Worm (Caenorhabditis elegans) whole organism, young adult: ENCODE data around the gene ttll-5.

Source experiments
- D2030.7 ChIP-seq: fragments of 200-800 bp; sonication (Bioruptor generic); IDR thresholded peaks from 2 replicates; pipeline ENCODE4 v1.3.6; 2022; ENCODE audit warnings: missing genetic modification reagents, missing genetic modification characterization, missing compliant biosample characterization
- F22D6.2 ChIP-seq: sonication (generic microtip); optimal IDR thresholded peaks from 2 replicates; lab custom pipeline; 2016; ENCODE audit warnings: mild to moderate bottlenecking, missing genetic modification characterization, missing compliant biosample characterization
- F23B12.7 ChIP-seq: sonication (generic microtip); optimal IDR thresholded peaks from 2 replicates; lab custom pipeline; 2017; ENCODE audit warnings: missing genetic modification characterization, mild to moderate bottlenecking, missing compliant biosample characterization, antibody characterized with exemption, moderate library complexity; ENCODE audit not compliant: insufficient read depth
- F33H1.4 ChIP-seq: fragments of 200-800 bp; sonication (Bioruptor generic); IDR thresholded peaks from 2 replicates; pipeline ENCODE4 v1.3.6; 2022; ENCODE audit warnings: missing genetic modification reagents, missing genetic modification characterization, missing compliant biosample characterization
- F37B4.10 ChIP-seq: fragments of 200-800 bp; sonication (Bioruptor generic); IDR thresholded peaks from 2 replicates; pipeline ENCODE4 v1.3.6; 2022; ENCODE audit warnings: missing genetic modification characterization, missing compliant biosample characterization
- T07F8.4 ChIP-seq: sonication (generic microtip); optimal IDR thresholded peaks from 2 replicates; lab custom pipeline; 2016; ENCODE audit warnings: mild to moderate bottlenecking, missing genetic modification characterization, moderate library complexity, missing compliant biosample characterization
- T26A5.8 ChIP-seq: sonication (generic microtip); optimal IDR thresholded peaks from 2 replicates; lab custom pipeline; 2016; ENCODE audit warnings: missing genetic modification characterization, missing compliant biosample characterization
- Y53F4B.3 ChIP-seq: fragments of 200-800 bp; sonication (Bioruptor generic); IDR thresholded peaks from 2 replicates; pipeline ENCODE4 v1.3.6; 2022; ENCODE audit warnings: missing genetic modification reagents, missing genetic modification characterization, missing compliant biosample characterization
- Y79H2A.3 ChIP-seq: fragments of 200-800 bp; sonication (Bioruptor generic); conservative IDR thresholded peaks from 2 replicates; pipeline ENCODE4 v1.3.6; 2022; ENCODE audit warnings: missing genetic modification reagents, missing genetic modification characterization, missing compliant biosample characterization
- Y95B8A.8 ChIP-seq: fragments of 200-800 bp; sonication (Bioruptor generic); IDR thresholded peaks from 2 replicates; pipeline ENCODE4 v1.3.6; 2022; ENCODE audit warnings: missing genetic modification reagents, missing genetic modification characterization, missing compliant biosample characterization
- ama-1 ChIP-seq, 3 experiments: fragments of 150-350 bp in 1 of 3; sonication (generic microtip) in 2 of 3; optimal IDR thresholded peaks; 2 replicates each; lab custom pipeline; 2014 to 2018; ENCODE audit warnings: missing biosample characterization in 2 of 3, missing genetic modification characterization in 2 of 3, missing genetic modification reagents in 2 of 3
- athp-1 ChIP-seq: sonication (generic microtip); optimal IDR thresholded peaks from 2 replicates; lab custom pipeline; 2017; ENCODE audit warnings: mild to moderate bottlenecking, missing genetic modification characterization, missing compliant biosample characterization
- attf-3 ChIP-seq: fragments of 200-800 bp; sonication (Bioruptor generic); conservative IDR thresholded peaks from 2 replicates; pipeline ENCODE4 v1.3.6; 2022; ENCODE audit warnings: missing genetic modification reagents, missing genetic modification characterization, missing compliant biosample characterization
- bed-1 ChIP-seq: fragments of 200-800 bp; sonication (Bioruptor generic); IDR thresholded peaks from 2 replicates; pipeline ENCODE4 v1.3.6; 2022; ENCODE audit warnings: missing genetic modification reagents, missing genetic modification characterization, missing compliant biosample characterization
- ceh-58 ChIP-seq: fragments of 200-800 bp; sonication (Bioruptor generic); IDR thresholded peaks from 2 replicates; pipeline ENCODE4 v1.3.6; 2022; ENCODE audit warnings: missing genetic modification characterization, missing compliant biosample characterization
- ceh-79 ChIP-seq: sonication (generic microtip); optimal IDR thresholded peaks from 2 replicates; lab custom pipeline; 2017; ENCODE audit warnings: mild to moderate bottlenecking, missing genetic modification characterization, missing compliant biosample characterization
- ceh-91 ChIP-seq: fragments of 200-800 bp; sonication (Bioruptor generic); IDR thresholded peaks from 2 replicates; pipeline ENCODE4 v1.3.6; 2022; ENCODE audit warnings: missing genetic modification reagents, missing genetic modification characterization, missing compliant biosample characterization
- dox-1 ChIP-seq: fragments of 200-800 bp; sonication (Bioruptor generic); IDR thresholded peaks from 2 replicates; pipeline ENCODE4 v1.3.6; 2022; ENCODE audit warnings: missing genetic modification reagents, missing genetic modification characterization, missing compliant biosample characterization
- dpl-1 ChIP-seq: fragments of 150-350 bp; optimal IDR thresholded peaks from 2 replicates; lab custom pipeline; 2014; ENCODE audit warnings: missing biosample characterization, missing genetic modification reagents, missing genetic modification characterization
- ets-4 ChIP-seq: fragments of 200-800 bp; sonication (Bioruptor generic); optimal IDR thresholded peaks from 2 replicates; lab custom pipeline; 2018; ENCODE audit warnings: mild to moderate bottlenecking, missing genetic modification characterization, missing compliant biosample characterization
- fkh-3 ChIP-seq: sonication (generic microtip); optimal IDR thresholded peaks from 2 replicates; lab custom pipeline; 2016; ENCODE audit warnings: mild to moderate bottlenecking, missing genetic modification characterization, missing compliant biosample characterization
- hrde-1 ChIP-seq: sonication (generic microtip); optimal IDR thresholded peaks from 2 replicates; lab custom pipeline; 2016; ENCODE audit warnings: missing genetic modification characterization, mild to moderate bottlenecking, missing compliant biosample characterization, moderate library complexity, missing genotype, missing genetic modification reagents, borderline replicate concordance
- lag-1 ChIP-seq: fragments of 200-800 bp; sonication (Bioruptor generic); IDR thresholded peaks from 2 replicates; pipeline ENCODE4 v1.3.6; 2022; ENCODE audit warnings: missing genetic modification reagents, missing genetic modification characterization, missing compliant biosample characterization
- lsy-27 ChIP-seq: sonication (generic microtip); optimal IDR thresholded peaks from 2 replicates; lab custom pipeline; 2017; ENCODE audit warnings: missing genetic modification characterization, mild to moderate bottlenecking, missing compliant biosample characterization, antibody characterized with exemption, missing genotype, borderline replicate concordance; ENCODE audit not compliant: insufficient read depth
- madf-8 ChIP-seq: fragments of 200-800 bp; sonication (Bioruptor generic); conservative IDR thresholded peaks from 2 replicates; pipeline ENCODE4 v1.3.6; 2022; ENCODE audit warnings: missing genetic modification reagents, missing genetic modification characterization, missing compliant biosample characterization
- mcd-1 ChIP-seq: fragments of 200-800 bp; sonication (Bioruptor generic); IDR thresholded peaks from 2 replicates; pipeline ENCODE4 v1.3.6; 2022; ENCODE audit warnings: missing genetic modification reagents, missing genetic modification characterization, missing compliant biosample characterization
- mxl-1 ChIP-seq: sonication (generic microtip); optimal IDR thresholded peaks from 2 replicates; lab custom pipeline; 2016; ENCODE audit warnings: missing genetic modification characterization, missing compliant biosample characterization
- nfya-1 ChIP-seq: sonication (generic microtip); optimal IDR thresholded peaks from 2 replicates; lab custom pipeline; 2017; ENCODE audit warnings: antibody characterized with exemption, missing compliant biosample characterization, missing genetic modification characterization, borderline replicate concordance; ENCODE audit not compliant: insufficient read depth
- nfyb-1 ChIP-seq: fragments of 200-800 bp; sonication (Bioruptor generic); IDR thresholded peaks from 2 replicates; pipeline ENCODE4 v1.3.6; 2022; ENCODE audit warnings: missing genetic modification reagents, missing genetic modification characterization, missing compliant biosample characterization
- nhr-90 ChIP-seq: sonication (generic microtip); optimal IDR thresholded peaks from 2 replicates; lab custom pipeline; 2016; ENCODE audit warnings: missing genotype, mild to moderate bottlenecking, missing genetic modification characterization, missing compliant biosample characterization
- pha-4 ChIP-seq: fragments of 150-350 bp; sonication (generic microtip); optimal IDR thresholded peaks from 2 replicates; lab custom pipeline; 2014; ENCODE audit warnings: missing biosample characterization, missing genetic modification reagents, missing genetic modification characterization
- sea-2 ChIP-seq: fragments of 200-800 bp; sonication (Bioruptor generic); IDR thresholded peaks from 2 replicates; pipeline ENCODE4 v1.3.6; 2022; ENCODE audit warnings: missing genetic modification characterization, missing compliant biosample characterization
- xnd-1 ChIP-seq: sonication (generic microtip); optimal IDR thresholded peaks from 2 replicates; lab custom pipeline; 2016; ENCODE audit warnings: missing genotype, missing genetic modification reagents, missing genetic modification characterization, missing compliant biosample characterization
- zfh-2 ChIP-seq: fragments of 200-800 bp; sonication (Bioruptor generic); conservative IDR thresholded peaks from 2 replicates; pipeline ENCODE4 v1.3.6; 2022; ENCODE audit warnings: missing genetic modification reagents, missing genetic modification characterization, missing compliant biosample characterization
- ztf-18 ChIP-seq: sonication (generic microtip); optimal IDR thresholded peaks from 2 replicates; lab custom pipeline; 2016; ENCODE audit warnings: missing genotype, mild to moderate bottlenecking, missing genetic modification characterization, missing compliant biosample characterization
- ztf-26 ChIP-seq: sonication (generic microtip); optimal IDR thresholded peaks from 2 replicates; lab custom pipeline; 2017; ENCODE audit warnings: missing genetic modification characterization, missing compliant biosample characterization
- ztf-28 ChIP-seq: fragments of 200-800 bp; sonication (Bioruptor generic); IDR thresholded peaks from 2 replicates; pipeline ENCODE4 v1.3.6; 2022; ENCODE audit warnings: missing genetic modification reagents, missing genetic modification characterization, missing compliant biosample characterization

ttll-5 gene

ce11 chrV:11535504-11536062, 26.7 kb downstream of the ttll-5 start (continued):
- TF ChIP-seq ceh-91 (GFP tag; lab: Robert Waterston, UW) (no peak), lag-1 (GFP tag; lab: Robert Waterston, UW) (no peak), ceh-79 (tag; lab: Kevin White, UChicago) (no peak), ztf-18 (no peak), T26A5.8 (no peak), nhr-90 (tag; lab: Kevin White, UChicago) (no peak), ztf-26 (tag; lab: Kevin White, UChicago) (peak; percentile 47), mxl-1 (tag; lab: Kevin White, UChicago) (no peak), pha-4 (tag; lab: Kevin White, UChicago) (no peak), D2030.7 (GFP tag; lab: Robert Waterston, UW) (no peak), fkh-3 (tag; lab: Kevin White, UChicago) (no peak), ceh-58 (GFP tag; lab: Robert Waterston, UW) (no peak), F33H1.4 (no peak), ztf-28 (GFP tag; lab: Robert Waterston, UW) (no peak), hrde-1 (tag; lab: Kevin White, UChicago) (no peak), dpl-1 (GFP tag; lab: Kevin White, UChicago) (no peak), sea-2 (GFP tag; lab: Robert Waterston, UW) (no peak), ama-1 (optimal IDR thresholded peaks at IDR 0.05; lab: Kevin White, UChicago) (no peak), ama-1 (GFP tag; optimal IDR thresholded peaks at IDR 0.05; lab: Kevin White, UChicago) (no peak)

ce11 chrV:11536667-11537066, 27.8 kb downstream of the ttll-5 start:
- TF ChIP-seq F23B12.7 (tag; lab: Kevin White, UChicago) (no peak), zfh-2 (GFP tag; lab: Robert Waterston, UW) (no peak), F37B4.10 (GFP tag; lab: Robert Waterston, UW) (no peak), bed-1 (no peak), lsy-27 (no peak), ztf-28 (GFP tag; lab: Robert Waterston, UW) (no peak), T07F8.4 (tag; lab: Kevin White, UChicago) (no peak), attf-3 (GFP tag; lab: Robert Waterston, UW) (no peak), athp-1 (tag; lab: Kevin White, UChicago) (no peak), ceh-91 (GFP tag; lab: Robert Waterston, UW) (no peak), madf-8 (GFP tag; lab: Robert Waterston, UW) (no peak), nfyb-1 (GFP tag; lab: Robert Waterston, UW) (no peak), dox-1 (GFP tag; lab: Robert Waterston, UW) (no peak)

- TF ChIP-seq ama-1 (optimal IDR thresholded peaks at IDR 0.05; lab: Kevin White, UChicago) (no peak), ama-1 (GFP tag; optimal IDR thresholded peaks at IDR 0.05; lab: Kevin White, UChicago) (no peak), xnd-1 (tag; lab: Kevin White, UChicago) (no peak), Y79H2A.3 (GFP tag; lab: Robert Waterston, UW) (no peak), F22D6.2 (tag; lab: Kevin White, UChicago) (no peak), Y53F4B.3 (GFP tag; lab: Robert Waterston, UW) (no peak), ztf-28 (GFP tag; lab: Robert Waterston, UW) (no peak), ceh-58 (GFP tag; lab: Robert Waterston, UW) (no peak), athp-1 (tag; lab: Kevin White, UChicago) (no peak), Y95B8A.8 (GFP tag; lab: Robert Waterston, UW) (no peak), mxl-1 (tag; lab: Kevin White, UChicago) (no peak), ets-4 (GFP tag; lab: Kevin White, UChicago) (no peak), nfya-1 (tag; lab: Kevin White, UChicago) (no peak), ztf-18 (no peak), mcd-1 (GFP tag; lab: Robert Waterston, UW) (no peak)
- TF ChIP-seq, all 124 proteins: peak for 0
Observed at ce11 chrV:11539502-11539901, 30.6 kb downstream of the ttll-5 start.
